Worm (Caenorhabditis elegans): ENCODE data around the gene C30G7.3.

Gene C30G7.3

ce11 chrV:14895557-14895956 is 49.9 kb downstream of the C30G7.3 start, which contains the start of gene mpst-3:
mpst-3 (plus strand) TSS chrV:14895647.
- no peak for TF ChIP-seq ref-1 (GFP tag; conservative IDR thresholded peaks at IDR 0.05)
- TF ChIP-seq T22C8.4 (GFP tag; IDR thresholded peaks at IDR 0.05): no peak
- no peak for TF ChIP-seq flt-1 (GFP tag; IDR thresholded peaks at IDR 0.05)
- no peak for TF ChIP-seq ztf-23 (GFP tag; IDR thresholded peaks at IDR 0.05)
- no peak for TF ChIP-seq tab-1 (GFP tag; IDR thresholded peaks at IDR 0.05)
- no peak for TF ChIP-seq klf-2 (GFP tag; conservative IDR thresholded peaks at IDR 0.05)
- no peak for TF ChIP-seq ztf-29 (GFP tag; IDR thresholded peaks at IDR 0.05)
- TF ChIP-seq med-1 (GFP tag; optimal IDR thresholded peaks at IDR 0.05; ENCODE audit: insufficient read depth): no peak
- no peak for TF ChIP-seq cog-1 (tag; optimal IDR thresholded peaks at IDR 0.05)

- no peak for TF ChIP-seq ref-1 (GFP tag; conservative IDR thresholded peaks at IDR 0.05)
- TF ChIP-seq ztf-29 (GFP tag; IDR thresholded peaks at IDR 0.05): no peak
- no peak for TF ChIP-seq ztf-23 (GFP tag; IDR thresholded peaks at IDR 0.05)
- TF ChIP-seq T22C8.4 (GFP tag; IDR thresholded peaks at IDR 0.05): no peak
- no peak for TF ChIP-seq tab-1 (GFP tag; IDR thresholded peaks at IDR 0.05)
- TF ChIP-seq klf-2 (GFP tag; conservative IDR thresholded peaks at IDR 0.05): no peak
- TF ChIP-seq med-1 (GFP tag; optimal IDR thresholded peaks at IDR 0.05; ENCODE audit: insufficient read depth): no peak
- TF ChIP-seq flt-1 (GFP tag; IDR thresholded peaks at IDR 0.05): no peak
- TF ChIP-seq cog-1 (tag; optimal IDR thresholded peaks at IDR 0.05): no peak
These were observed 52.0 kb downstream of the C30G7.3 start, which contains the start of the genes mpst-2 and H12D21.5 for ce11 chrV:14893355-14894050. mpst-2 (minus strand) TSS chrV:14893455. H12D21.5 (plus strand) TSS chrV:14894000.
